Fruit fly (Drosophila melanogaster): ENCODE results near the gene Irbp18.

DNA sequence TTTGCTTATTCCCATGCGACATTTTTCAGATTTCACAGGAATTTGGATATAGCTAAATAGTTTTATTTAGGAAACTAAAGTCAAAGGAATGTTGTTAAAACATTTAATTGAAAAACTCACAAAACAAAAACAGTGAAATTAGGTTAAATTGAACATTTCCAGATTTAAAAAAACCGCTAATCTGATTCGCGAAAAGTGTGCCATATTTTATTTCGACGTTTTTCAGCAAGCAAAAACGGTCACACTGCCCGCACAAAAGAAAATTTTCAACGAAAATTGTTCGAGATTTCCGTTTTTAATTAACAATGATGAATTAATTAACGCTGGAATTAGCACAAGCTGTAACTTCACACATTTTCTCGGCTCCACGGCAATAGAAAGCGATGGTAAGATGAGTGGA is 11.5 kb upstream of the Irbp18 start, which contains the start of the genes CG34012 and emei:
- TF ChIP-seq CG6854 (GFP tag; optimal IDR thresholded peaks at IDR 0.05) (no peak), Met (GFP tag; optimal IDR thresholded peaks at IDR 0.05) (no peak), Lpt (GFP tag; optimal IDR thresholded peaks at IDR 0.05) (no peak), CG11902 (GFP tag; optimal IDR thresholded peaks at IDR 0.05) (no peak), lz (GFP tag; optimal IDR thresholded peaks at IDR 0.05) (no peak), CG3919 (GFP tag; optimal IDR thresholded peaks at IDR 0.05) (no peak), Hr39 (GFP tag; optimal IDR thresholded peaks at IDR 0.05) (no peak), CG34406 (GFP tag; optimal IDR thresholded peaks at IDR 0.05) (no peak), pdm3 (GFP tag; optimal IDR thresholded peaks at IDR 0.05) (no peak)

All from whole organism, prepupa.